Worm (Caenorhabditis elegans) whole organism, young adult: Measurements from ENCODE around the gene K08H2.5.

Source experiments
- B0035.1 ChIP-seq: sonication (generic microtip); optimal IDR thresholded peaks from 2 replicates; lab custom pipeline; 2016; ENCODE audit warnings: missing genetic modification characterization, mild to moderate bottlenecking, missing compliant biosample characterization, missing genotype, missing genetic modification reagents
- D2030.7 ChIP-seq: fragments of 200-800 bp; sonication (Bioruptor generic); IDR thresholded peaks from 2 replicates; pipeline ENCODE4 v1.3.6; 2022; ENCODE audit warnings: missing genetic modification reagents, missing genetic modification characterization, missing compliant biosample characterization
- F10E7.11 ChIP-seq: sonication (generic microtip); optimal IDR thresholded peaks from 2 replicates; lab custom pipeline; 2017; ENCODE audit warnings: mild to moderate bottlenecking, missing genetic modification characterization, moderate library complexity, missing compliant biosample characterization
- F23B12.7 ChIP-seq: sonication (generic microtip); optimal IDR thresholded peaks from 2 replicates; lab custom pipeline; 2017; ENCODE audit warnings: missing genetic modification characterization, mild to moderate bottlenecking, missing compliant biosample characterization, antibody characterized with exemption, moderate library complexity; ENCODE audit not compliant: insufficient read depth
- F33H1.4 ChIP-seq: fragments of 200-800 bp; sonication (Bioruptor generic); IDR thresholded peaks from 2 replicates; pipeline ENCODE4 v1.3.6; 2022; ENCODE audit warnings: missing genetic modification reagents, missing genetic modification characterization, missing compliant biosample characterization
- F39B2.1 ChIP-seq: fragments of 200-800 bp; sonication (Bioruptor generic); IDR thresholded peaks from 2 replicates; pipeline ENCODE4 v1.3.6; 2022; ENCODE audit warnings: missing genetic modification reagents, missing genetic modification characterization, missing compliant biosample characterization
- F57A8.1 ChIP-seq: fragments of 200-800 bp; sonication (Bioruptor generic); optimal IDR thresholded peaks from 2 replicates; lab custom pipeline; 2018; ENCODE audit warnings: mild to moderate bottlenecking, missing genetic modification characterization, moderate library complexity, missing compliant biosample characterization
- T07F8.4 ChIP-seq: sonication (generic microtip); optimal IDR thresholded peaks from 2 replicates; lab custom pipeline; 2016; ENCODE audit warnings: mild to moderate bottlenecking, missing genetic modification characterization, moderate library complexity, missing compliant biosample characterization
- ZK185.1 ChIP-seq: sonication (generic microtip); optimal IDR thresholded peaks from 2 replicates; lab custom pipeline; 2016; ENCODE audit warnings: mild to moderate bottlenecking, missing genetic modification characterization, missing compliant biosample characterization; ENCODE audit not compliant: poor library complexity, severe bottlenecking
- akir-1 ChIP-seq: fragments of 200-800 bp; sonication (Bioruptor generic); optimal IDR thresholded peaks from 2 replicates; lab custom pipeline; 2018; ENCODE audit warnings: mild to moderate bottlenecking, missing genetic modification characterization, moderate library complexity, missing compliant biosample characterization
- athp-1 ChIP-seq: sonication (generic microtip); optimal IDR thresholded peaks from 2 replicates; lab custom pipeline; 2017; ENCODE audit warnings: mild to moderate bottlenecking, missing genetic modification characterization, missing compliant biosample characterization
- attf-6 ChIP-seq: fragments of 200-800 bp; sonication (Bioruptor generic); IDR thresholded peaks from 2 replicates; pipeline ENCODE4 v1.3.6; 2022; ENCODE audit warnings: missing genetic modification reagents, missing genetic modification characterization, missing compliant biosample characterization
- ccch-3 ChIP-seq: fragments of 200-800 bp; sonication (Bioruptor generic); optimal IDR thresholded peaks from 2 replicates; lab custom pipeline; 2018; ENCODE audit warnings: mild to moderate bottlenecking, missing genetic modification characterization, missing compliant biosample characterization
- ceh-58 ChIP-seq: fragments of 200-800 bp; sonication (Bioruptor generic); IDR thresholded peaks from 2 replicates; pipeline ENCODE4 v1.3.6; 2022; ENCODE audit warnings: missing genetic modification characterization, missing compliant biosample characterization
- die-1 ChIP-seq: sonication (generic microtip); optimal IDR thresholded peaks from 2 replicates; lab custom pipeline; 2016; ENCODE audit warnings: missing genotype, mild to moderate bottlenecking, missing genetic modification characterization, missing compliant biosample characterization
- dpl-1 ChIP-seq: fragments of 150-350 bp; optimal IDR thresholded peaks from 2 replicates; lab custom pipeline; 2014; ENCODE audit warnings: missing biosample characterization, missing genetic modification reagents, missing genetic modification characterization
- him-1 ChIP-seq: sonication (generic microtip); optimal IDR thresholded peaks from 2 replicates; lab custom pipeline; 2016; ENCODE audit warnings: missing genotype, missing genetic modification reagents, missing genetic modification characterization, missing compliant biosample characterization
- hlh-12 ChIP-seq: sonication (generic microtip); optimal IDR thresholded peaks from 2 replicates; lab custom pipeline; 2016; ENCODE audit warnings: missing genetic modification characterization, missing compliant biosample characterization
- hsf-1 ChIP-seq: fragments of 200-800 bp; sonication (Bioruptor generic); IDR thresholded peaks from 2 replicates; pipeline ENCODE4 v1.3.6; 2022; ENCODE audit warnings: missing genetic modification reagents, missing genetic modification characterization, missing compliant biosample characterization
- lag-1 ChIP-seq: fragments of 200-800 bp; sonication (Bioruptor generic); IDR thresholded peaks from 2 replicates; pipeline ENCODE4 v1.3.6; 2022; ENCODE audit warnings: missing genetic modification reagents, missing genetic modification characterization, missing compliant biosample characterization
- lin-40 ChIP-seq: sonication (generic microtip); optimal IDR thresholded peaks from 2 replicates; lab custom pipeline; 2016; ENCODE audit warnings: missing genetic modification characterization, mild to moderate bottlenecking, missing compliant biosample characterization, missing genotype, missing genetic modification reagents
- lir-1 ChIP-seq: fragments of 200-800 bp; sonication (Bioruptor generic); conservative IDR thresholded peaks from 2 replicates; pipeline ENCODE4 v1.3.6; 2022; ENCODE audit warnings: missing genetic modification reagents, missing genetic modification characterization, missing compliant biosample characterization
- lsl-1 ChIP-seq: fragments of 200-800 bp; sonication (Bioruptor generic); optimal IDR thresholded peaks from 2 replicates; lab custom pipeline; 2018; ENCODE audit warnings: mild to moderate bottlenecking, missing genetic modification characterization, moderate library complexity, missing compliant biosample characterization
- madf-3 ChIP-seq: fragments of 200-800 bp; sonication (Bioruptor generic); IDR thresholded peaks from 2 replicates; pipeline ENCODE4 v1.3.6; 2022; ENCODE audit warnings: missing genetic modification reagents, missing genetic modification characterization, missing compliant biosample characterization
- mes-4 ChIP-seq: sonication (generic microtip); optimal IDR thresholded peaks from 2 replicates; lab custom pipeline; 2016; ENCODE audit warnings: missing genotype, missing genetic modification characterization, missing compliant biosample characterization
- nhr-120 ChIP-seq: fragments of 200-800 bp; sonication (Bioruptor generic); IDR thresholded peaks from 2 replicates; pipeline ENCODE4 v1.3.6; 2022; ENCODE audit warnings: missing genetic modification characterization, missing compliant biosample characterization
- nhr-179 ChIP-seq: sonication (generic microtip); optimal IDR thresholded peaks from 2 replicates; lab custom pipeline; 2016; ENCODE audit warnings: mild to moderate bottlenecking, missing genetic modification characterization, missing compliant biosample characterization
- nhr-80 ChIP-seq: sonication (generic microtip); optimal IDR thresholded peaks from 2 replicates; lab custom pipeline; 2016; ENCODE audit warnings: missing genetic modification characterization, missing compliant biosample characterization
- rcor-1 ChIP-seq: fragments of 200-800 bp; sonication (Bioruptor generic); IDR thresholded peaks from 2 replicates; pipeline ENCODE4 v1.3.6; 2022; ENCODE audit warnings: missing genetic modification reagents, missing genetic modification characterization, missing compliant biosample characterization
- sdz-38 ChIP-seq: sonication (generic microtip); optimal IDR thresholded peaks from 2 replicates; lab custom pipeline; 2016; ENCODE audit warnings: missing genotype, missing genetic modification characterization, missing compliant biosample characterization
- tbp1 ChIP-seq: fragments of 200-800 bp; sonication (Bioruptor generic); optimal IDR thresholded peaks from 2 replicates; lab custom pipeline; 2018; ENCODE audit warnings: mild to moderate bottlenecking, missing genetic modification characterization, missing compliant biosample characterization
- tlf-1 ChIP-seq: fragments of 200-800 bp; sonication (Bioruptor generic); optimal IDR thresholded peaks from 2 replicates; lab custom pipeline; 2018; ENCODE audit warnings: mild to moderate bottlenecking, missing genetic modification characterization, missing compliant biosample characterization
- unc-62 ChIP-seq: fragments of 150-350 bp; optimal IDR thresholded peaks from 2 replicates; lab custom pipeline; 2014; ENCODE audit warnings: missing biosample characterization, missing genetic modification reagents, missing genetic modification characterization
- xnd-1 ChIP-seq: sonication (generic microtip); optimal IDR thresholded peaks from 2 replicates; lab custom pipeline; 2016; ENCODE audit warnings: missing genotype, missing genetic modification reagents, missing genetic modification characterization, missing compliant biosample characterization
- ztf-22 ChIP-seq: fragments of 200-800 bp; sonication (Bioruptor generic); optimal IDR thresholded peaks from 2 replicates; lab custom pipeline; 2018; ENCODE audit warnings: mild to moderate bottlenecking, missing genetic modification characterization, moderate library complexity, missing compliant biosample characterization
- ztf-25 ChIP-seq: fragments of 200-800 bp; sonication (Bioruptor generic); IDR thresholded peaks from 2 replicates; pipeline ENCODE4 v1.3.6; 2022; ENCODE audit warnings: missing genetic modification reagents, missing genetic modification characterization, missing compliant biosample characterization

Gene K08H2.5

ce11 chrX:13226614-13227096, 15.5 kb downstream of the K08H2.5 start, which contains the start of gene skr-21:
skr-21 (minus strand) TSS chrX:13226664.
- TF ChIP-seq F39B2.1 (GFP tag; lab: Robert Waterston, UW) (no peak), ccch-3 (GFP tag; lab: Kevin White, UChicago) (no peak), D2030.7 (GFP tag; lab: Robert Waterston, UW) (no peak), xnd-1 (no peak), lsl-1 (GFP tag; lab: Kevin White, UChicago) (no peak), F33H1.4 (GFP tag; lab: Robert Waterston, UW) (no peak), sdz-38 (no peak), lag-1 (no peak), mes-4 (tag; lab: Kevin White, UChicago) (no peak), akir-1 (GFP tag; lab: Kevin White, UChicago) (no peak), ZK185.1 (no peak)

DNA sequence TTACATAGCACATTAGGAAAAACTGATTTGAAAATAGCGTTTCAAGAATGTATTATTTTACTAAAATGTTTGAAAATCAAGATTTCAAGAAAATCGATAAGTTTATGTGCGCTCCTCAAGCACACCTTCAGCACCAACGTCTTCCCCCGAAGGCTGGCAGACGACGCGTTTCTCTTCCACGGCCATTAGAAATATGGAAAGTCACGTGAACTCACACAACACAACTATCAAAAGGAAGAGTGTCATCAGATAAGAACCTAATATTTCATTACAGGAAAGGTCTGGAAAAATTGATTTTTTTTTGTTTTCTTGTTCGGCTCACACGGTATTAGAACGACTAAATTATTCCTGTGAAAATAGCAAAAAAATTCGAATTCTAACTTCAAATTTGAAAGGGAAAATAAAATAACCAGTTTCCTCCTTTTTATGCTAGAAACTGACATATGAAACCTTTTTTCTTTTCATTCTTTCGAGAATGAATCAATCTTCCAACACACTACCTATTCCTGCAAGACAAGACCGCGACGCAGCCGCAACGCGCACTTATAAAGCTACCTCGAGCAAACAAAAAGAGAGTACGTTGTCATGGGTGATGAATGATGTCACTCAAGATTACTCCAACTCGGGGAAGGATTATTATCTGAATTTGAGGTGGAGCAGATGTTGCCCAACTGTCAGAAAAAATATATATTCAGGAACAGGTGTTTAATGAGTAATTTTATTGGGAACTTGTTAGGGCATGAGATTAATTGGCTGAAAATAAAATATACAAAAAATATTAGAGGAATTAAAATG, 16.8 kb downstream of the K08H2.5 start:
- TF ChIP-seq tlf-1 (GFP tag; lab: Kevin White, UChicago) (no peak), lin-40 (tag; lab: Kevin White, UChicago) (peak; percentile 9), hsf-1 (GFP tag; lab: Robert Waterston, UW) (0 out of 2 replicates have a peak, but pooled peaks have one; percentile 11), ceh-58 (GFP tag; lab: Robert Waterston, UW) (no peak), B0035.1 (tag; lab: Kevin White, UChicago) (no peak), madf-3 (GFP tag; lab: Robert Waterston, UW) (peak; percentile 78; the same call in 1 of the 2 replicates), nhr-80 (peak; percentile 67), unc-62 (GFP tag; lab: Kevin White, UChicago) (peak; percentile 29), him-1 (tag; lab: Kevin White, UChicago) (no peak), die-1 (no peak)

- TF ChIP-seq dpl-1 (GFP tag; lab: Kevin White, UChicago) (no peak), nhr-179 (tag; lab: Kevin White, UChicago) (no peak), hlh-12 (tag; lab: Kevin White, UChicago) (no peak), lir-1 (no peak), T07F8.4 (tag; lab: Kevin White, UChicago) (no peak), rcor-1 (GFP tag; lab: Robert Waterston, UW) (no peak), tbp1 (no peak), F10E7.11 (tag; lab: Kevin White, UChicago) (no peak), ztf-25 (GFP tag; lab: Robert Waterston, UW) (no peak), unc-62 (GFP tag; lab: Kevin White, UChicago) (no peak), ztf-22 (GFP tag; lab: Kevin White, UChicago) (no peak), athp-1 (tag; lab: Kevin White, UChicago) (no peak), attf-6 (GFP tag; lab: Robert Waterston, UW) (no peak), lsl-1 (GFP tag; lab: Kevin White, UChicago) (no peak)
- TF ChIP-seq, all 124 proteins: peak for 0
Observed at ce11 chrX:13224608-13225007, 17.5 kb downstream of the K08H2.5 start, which contains the start of gene skr-19. skr-19 (minus strand) TSS chrX:13224708.

DNA sequence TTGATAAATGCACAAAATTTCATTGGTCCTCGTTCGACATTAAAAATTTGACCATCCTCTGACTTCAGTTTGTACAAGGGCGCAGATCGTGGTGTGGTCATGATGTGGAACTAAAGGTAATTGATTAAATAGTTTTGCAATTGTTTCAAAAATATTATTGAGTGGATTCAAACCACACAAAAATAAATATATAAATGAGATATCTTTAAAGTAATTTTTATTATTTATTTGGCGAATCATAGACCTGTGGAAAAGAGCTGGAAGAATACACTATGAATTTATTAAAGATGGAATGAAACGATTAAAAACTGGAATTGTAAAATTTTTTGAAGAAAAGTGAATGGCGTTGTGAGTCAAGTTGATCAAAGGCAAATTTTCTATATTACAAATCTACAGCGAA, 18.7 kb downstream of the K08H2.5 start, which contains the start of gene skr-20:
Gene skr-20 (minus strand): TSS at position 101 of the 400 bp plus-strand sequence.
- no peak for TF ChIP-seq nhr-120
- no peak for TF ChIP-seq tlf-1 (GFP tag; lab: Kevin White, UChicago)
- no peak for TF ChIP-seq F57A8.1 (GFP tag; lab: Kevin White, UChicago)
- no peak for TF ChIP-seq F23B12.7 (tag; lab: Kevin White, UChicago)
